Fruit fly (Drosophila melanogaster) whole organism: ENCODE measurements around the gene CG14352.

ENCODE experiments used
- CG8478 ChIP-seq: fragments of >200 bp; optimal IDR thresholded peaks from 2 replicates; lab custom pipeline; 2018; ENCODE audit warnings: inconsistent platforms
- pan ChIP-seq: fragments of >200 bp; optimal IDR thresholded peaks from 2 replicates; lab custom pipeline; 2017
- psq ChIP-seq: fragments of >200 bp; optimal IDR thresholded peaks from 2 replicates; lab custom pipeline; 2017
- usp ChIP-seq: fragments of >200 bp; optimal IDR thresholded peaks from 2 replicates; lab custom pipeline; 2017; ENCODE audit warnings: missing biosample characterization, missing genetic modification characterization, mixed read lengths

- no peak for TF ChIP-seq CG8478 (lab: Kevin White, UChicago)
- no peak for TF ChIP-seq pan (lab: Kevin White, UChicago)
- TF ChIP-seq psq (lab: Kevin White, UChicago): no peak
- TF ChIP-seq usp (GFP tag; lab: Kevin White, UChicago): no peak
Measured at dm6 chr2L:1649828-1650429, 38.7 kb downstream of the CG14352 start.
